Fruit fly (Drosophila melanogaster) whole organism, embryonic: ENCODE results near the gene Tet.

Source experiments
- Atf6 ChIP-seq: fragments of 200-800 bp; sonication (Bioruptor generic); IDR thresholded peaks from 2 replicates; pipeline ENCODE4 v1.3.6; 2022; ENCODE audit warnings: missing biosample characterization, missing genetic modification characterization
- Awh ChIP-seq: fragments of 200-800 bp; sonication (Bioruptor generic); IDR thresholded peaks from 2 replicates; pipeline ENCODE4, ENCODE4 v1.3.6; 2022; ENCODE audit warnings: missing biosample characterization, missing genetic modification characterization
- CG12219 ChIP-seq: fragments of 200-800 bp; sonication (Bioruptor generic); optimal IDR thresholded peaks from 3 replicates; lab custom pipeline; 2018; ENCODE audit warnings: missing biosample characterization, mild to moderate bottlenecking, missing genetic modification characterization
- CG1233 ChIP-seq: fragments of 200-800 bp; sonication (Bioruptor generic); optimal IDR thresholded peaks from 4 replicates; lab custom pipeline; 2018; ENCODE audit warnings: missing biosample characterization, mild to moderate bottlenecking, missing genetic modification characterization
- CG12391 ChIP-seq: fragments of 200-800 bp; sonication (Bioruptor generic); optimal IDR thresholded peaks from 3 replicates; lab custom pipeline; 2018; ENCODE audit warnings: missing biosample characterization, mild to moderate bottlenecking, missing genetic modification characterization, moderate library complexity
- CG15011 ChIP-seq: fragments of 200-800 bp; sonication (Bioruptor generic); optimal IDR thresholded peaks from 3 replicates; lab custom pipeline; 2018; ENCODE audit warnings: missing biosample characterization, mild to moderate bottlenecking, missing genetic modification characterization
- CG16813 ChIP-seq: fragments of 200-800 bp; sonication (Bioruptor generic); IDR thresholded peaks from 3 replicates; pipeline ENCODE4 v1.3.6; 2022; ENCODE audit warnings: missing biosample characterization, missing genetic modification characterization; ENCODE audit not compliant: partially characterized antibody
- CG2875 ChIP-seq: fragments of 200-800 bp; sonication (Bioruptor generic); optimal IDR thresholded peaks from 2 replicates; lab custom pipeline; 2017; ENCODE audit warnings: missing biosample characterization, mild to moderate bottlenecking, missing genetic modification characterization, missing genetic modification reagents
- CG31365 ChIP-seq: fragments of 200-800 bp; sonication (Bioruptor generic); optimal IDR thresholded peaks from 2 replicates; lab custom pipeline; 2018; ENCODE audit warnings: missing biosample characterization, mild to moderate bottlenecking, missing genetic modification characterization
- CG3407 ChIP-seq: fragments of 200-800 bp; sonication (Bioruptor generic); optimal IDR thresholded peaks from 2 replicates; lab custom pipeline; 2018; ENCODE audit warnings: missing biosample characterization, mild to moderate bottlenecking, missing genetic modification characterization
- CG5180 ChIP-seq: fragments of 200-800 bp; sonication (Bioruptor generic); optimal IDR thresholded peaks from 3 replicates; lab custom pipeline; 2017; ENCODE audit warnings: missing biosample characterization, missing genetic modification characterization, mild to moderate bottlenecking, moderate library complexity, missing genetic modification reagents
- CG6175 ChIP-seq: fragments of 200-800 bp; sonication (Bioruptor generic); IDR thresholded peaks from 3 replicates; pipeline ENCODE4 v1.3.6; 2022; ENCODE audit warnings: missing biosample characterization, missing genetic modification characterization
- CG6654 ChIP-seq: fragments of 200-800 bp; sonication (Bioruptor generic); optimal IDR thresholded peaks from 2 replicates; lab custom pipeline; 2017; ENCODE audit warnings: missing biosample characterization, mild to moderate bottlenecking, missing genetic modification characterization
- CG8388 ChIP-seq: fragments of 200-800 bp; sonication (Bioruptor generic); optimal IDR thresholded peaks from 2 replicates; lab custom pipeline; 2019; ENCODE audit warnings: missing biosample characterization, mild to moderate bottlenecking, missing genetic modification characterization, moderate library complexity
- CG8478 ChIP-seq: fragments of >200 bp; optimal IDR thresholded peaks from 2 replicates; lab custom pipeline; 2018
- CG9727 ChIP-seq: fragments of 200-800 bp; sonication (Bioruptor generic); optimal IDR thresholded peaks from 3 replicates; lab custom pipeline; 2017; ENCODE audit warnings: missing biosample characterization, mild to moderate bottlenecking, missing genetic modification characterization
- CG9817 ChIP-seq: fragments of 200-800 bp; sonication (Bioruptor generic); optimal IDR thresholded peaks from 2 replicates; lab custom pipeline; 2018; ENCODE audit warnings: missing biosample characterization, mild to moderate bottlenecking, missing genetic modification characterization, moderate library complexity
- CHES-1-like ChIP-seq: fragments of 200-800 bp; sonication (Bioruptor generic); optimal IDR thresholded peaks from 2 replicates; lab custom pipeline; 2016; ENCODE audit warnings: missing biosample characterization, missing genetic modification characterization
- D19A ChIP-seq: fragments of 200-800 bp; optimal IDR thresholded peaks from 3 replicates; lab custom pipeline; 2019; ENCODE audit warnings: missing biosample characterization, mild to moderate bottlenecking, missing genetic modification characterization, moderate library complexity
- Elba2 ChIP-seq: fragments of 200-800 bp; sonication (Bioruptor generic); optimal IDR thresholded peaks from 3 replicates; lab custom pipeline; 2016; ENCODE audit warnings: missing biosample characterization, missing genetic modification characterization
- Gsc ChIP-seq: fragments of 200-800 bp; sonication (Bioruptor generic); IDR thresholded peaks from 2 replicates; pipeline ENCODE4 v1.3.6; 2022; ENCODE audit warnings: missing biosample characterization, missing genetic modification characterization
- Hmr ChIP-seq: fragments of 200-800 bp; sonication (Bioruptor generic); optimal IDR thresholded peaks from 3 replicates; lab custom pipeline; 2017; ENCODE audit warnings: mild to moderate bottlenecking, missing biosample characterization, missing genetic modification reagents, missing genetic modification characterization
- Kr ChIP-seq: fragments of 200-800 bp; sonication (Bioruptor generic); optimal IDR thresholded peaks from 2 replicates; lab custom pipeline; 2017; ENCODE audit warnings: missing biosample characterization, mild to moderate bottlenecking, missing genetic modification characterization
- Nf-YB ChIP-seq: fragments of 200-800 bp; sonication (Bioruptor generic); optimal IDR thresholded peaks from 3 replicates; lab custom pipeline; 2019; ENCODE audit warnings: missing biosample characterization, mild to moderate bottlenecking, missing genetic modification characterization, moderate library complexity
- Pdp1 ChIP-seq, 2 experiments: fragments of 200-800 bp; sonication (Bioruptor generic); optimal IDR thresholded peaks; 3 replicates each; lab custom pipeline; 2016; ENCODE audit warnings: missing biosample characterization in 2 of 2, missing genetic modification characterization in 2 of 2, mild to moderate bottlenecking in 1 of 2, moderate library complexity in 1 of 2
- ac ChIP-seq: fragments of 200-800 bp; sonication (Bioruptor generic); optimal IDR thresholded peaks from 3 replicates; lab custom pipeline; 2017; ENCODE audit warnings: missing biosample characterization, mild to moderate bottlenecking, missing genetic modification characterization
- ap ChIP-seq: fragments of 200-800 bp; sonication (Bioruptor generic); IDR thresholded peaks from 2 replicates; pipeline ENCODE4 v1.3.6; 2022; ENCODE audit warnings: missing biosample characterization, missing genetic modification characterization
- az2 ChIP-seq: fragments of 200-800 bp; sonication (Bioruptor generic); optimal IDR thresholded peaks from 3 replicates; lab custom pipeline; 2016; ENCODE audit warnings: missing biosample characterization, missing genetic modification characterization
- crc ChIP-seq: fragments of 200-800 bp; sonication (Bioruptor generic); optimal IDR thresholded peaks from 2 replicates; lab custom pipeline; 2016; ENCODE audit warnings: missing biosample characterization, missing genetic modification characterization
- fd96Cb ChIP-seq: fragments of 200-800 bp; sonication (Bioruptor generic); optimal IDR thresholded peaks from 2 replicates; lab custom pipeline; 2018; ENCODE audit warnings: missing biosample characterization, mild to moderate bottlenecking, missing genetic modification characterization, moderate library complexity
- fru ChIP-seq: fragments of >200 bp; optimal IDR thresholded peaks from 2 replicates; lab custom pipeline; 2017
- hb ChIP-seq: fragments of 200-800 bp; sonication (Bioruptor generic); IDR thresholded peaks from 3 replicates; pipeline ENCODE4 v1.3.6; 2022; ENCODE audit warnings: missing biosample characterization, missing genetic modification characterization; ENCODE audit not compliant: partially characterized antibody
- hkb ChIP-seq, 2 experiments: fragments of 200-800 bp in 1 of 2; fragments of >200 bp in 1 of 2; sonication (Bioruptor generic) in 1 of 2; IDR thresholded peaks in 1 of 2; optimal IDR thresholded peaks in 1 of 2; 2 replicates each; pipeline versions ENCODE4 v1.3.6 to Lab custom; 2017 to 2022; ENCODE audit warnings: missing biosample characterization in 1 of 2, missing genetic modification characterization in 1 of 2
- ind ChIP-seq: fragments of 200-800 bp; sonication (Bioruptor generic); optimal IDR thresholded peaks from 3 replicates; lab custom pipeline; 2016; ENCODE audit warnings: missing biosample characterization, missing genetic modification characterization
- jigr1 ChIP-seq: fragments of 200-800 bp; sonication (Bioruptor generic); IDR thresholded peaks from 3 replicates; pipeline ENCODE4 v1.3.6; 2022; ENCODE audit warnings: missing biosample characterization, missing genetic modification characterization
- jumu ChIP-seq: fragments of 200-800 bp; sonication (Bioruptor generic); optimal IDR thresholded peaks from 3 replicates; lab custom pipeline; 2016; ENCODE audit warnings: missing biosample characterization, missing genetic modification characterization
- lmd ChIP-seq: fragments of 200-800 bp; sonication (Bioruptor generic); IDR thresholded peaks from 2 replicates; pipeline ENCODE4 v1.3.6; 2022; ENCODE audit warnings: missing biosample characterization, missing genetic modification characterization
- lov ChIP-seq, 2 experiments: fragments of 200-800 bp in 1 of 2; fragments of >200 bp in 1 of 2; sonication (Bioruptor generic) in 1 of 2; IDR thresholded peaks in 1 of 2; optimal IDR thresholded peaks in 1 of 2; 2 replicates in 1 of 2; 3 replicates in 1 of 2; pipeline versions ENCODE4 v1.3.6 to Lab custom; 2017 to 2022; ENCODE audit warnings: missing biosample characterization in 1 of 2, missing genetic modification characterization in 1 of 2
- onecut ChIP-seq: fragments of 200-800 bp; sonication (Bioruptor generic); IDR thresholded peaks from 2 replicates; pipeline ENCODE4 v1.3.6; 2022; ENCODE audit warnings: missing biosample characterization, missing genetic modification characterization
- peb ChIP-seq: fragments of 200-800 bp; sonication (Bioruptor generic); IDR thresholded peaks from 2 replicates; pipeline ENCODE4 v1.3.6; 2022; ENCODE audit warnings: missing biosample characterization, missing genetic modification characterization
- pros ChIP-seq: fragments of 200-800 bp; sonication (Bioruptor generic); optimal IDR thresholded peaks from 3 replicates; lab custom pipeline; 2019; ENCODE audit warnings: missing biosample characterization, mild to moderate bottlenecking, missing genetic modification characterization, moderate library complexity
- scrt ChIP-seq: fragments of 200-800 bp; sonication (Bioruptor generic); optimal IDR thresholded peaks from 2 replicates; lab custom pipeline; 2018; ENCODE audit warnings: missing biosample characterization, mild to moderate bottlenecking, missing genetic modification characterization, moderate library complexity
- seq ChIP-seq: fragments of 200-800 bp; sonication (Bioruptor generic); IDR thresholded peaks from 2 replicates; pipeline ENCODE4 v1.3.6; 2022; ENCODE audit warnings: missing biosample characterization, missing genetic modification characterization
- shn ChIP-seq: fragments of 200-800 bp; sonication (Bioruptor generic); optimal IDR thresholded peaks from 3 replicates; lab custom pipeline; 2016; ENCODE audit warnings: missing biosample characterization, missing genetic modification characterization
- sug ChIP-seq: fragments of 200-800 bp; optimal IDR thresholded peaks from 2 replicates; lab custom pipeline; 2019; ENCODE audit warnings: missing biosample characterization, mild to moderate bottlenecking, missing genetic modification characterization, moderate library complexity
- toy ChIP-seq: fragments of 200-800 bp; sonication (Bioruptor generic); IDR thresholded peaks from 2 replicates; pipeline ENCODE4 v1.3.6; 2022; ENCODE audit warnings: missing biosample characterization, missing genetic modification characterization
- trem ChIP-seq: fragments of 200-800 bp; optimal IDR thresholded peaks from 3 replicates; lab custom pipeline; 2019; ENCODE audit warnings: missing biosample characterization, mild to moderate bottlenecking, missing genetic modification characterization, moderate library complexity
- unc-4 ChIP-seq: fragments of 200-800 bp; sonication (Bioruptor generic); IDR thresholded peaks from 2 replicates; pipeline ENCODE4 v1.3.6; 2022; ENCODE audit warnings: missing biosample characterization, missing genetic modification characterization; ENCODE audit not compliant: partially characterized antibody
- unpg ChIP-seq: fragments of 200-800 bp; sonication (Bioruptor generic); optimal IDR thresholded peaks from 3 replicates; lab custom pipeline; 2018; ENCODE audit warnings: missing biosample characterization, mild to moderate bottlenecking, missing genetic modification characterization, moderate library complexity

Gene Tet

DNA sequence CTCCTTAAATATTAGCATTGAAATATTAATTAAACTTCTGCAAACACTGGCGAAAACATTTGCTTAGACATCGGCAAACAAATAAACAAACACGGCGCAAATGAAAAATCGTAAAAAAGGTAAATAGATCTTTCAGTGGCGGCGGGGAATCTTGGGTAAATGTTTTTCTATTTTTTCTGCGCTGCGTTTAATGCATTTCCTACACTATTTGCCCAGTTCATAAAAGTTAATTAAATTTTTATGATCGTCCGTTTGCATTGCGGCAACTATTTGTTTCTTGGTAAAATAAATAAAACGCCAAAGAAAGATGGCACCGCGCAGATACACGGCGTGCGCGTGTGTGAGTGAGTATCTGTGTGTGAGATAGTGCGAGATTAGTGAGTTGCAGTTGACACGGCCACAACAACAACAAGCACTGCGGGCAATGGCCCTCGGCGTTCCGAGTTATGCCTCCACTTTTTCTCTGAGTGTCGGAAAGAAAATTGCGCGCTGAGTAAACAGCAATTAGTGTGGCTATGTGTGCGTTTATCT, 80.4 kb downstream of the Tet start (continued):
- TF ChIP-seq crc (GFP tag; lab: Kevin White, UChicago) (no peak), CG8478 (lab: Kevin White, UChicago) (no peak), CG2875 (peak; percentile 65), ind (GFP tag; lab: Kevin White, UChicago) (no peak), CG3407 (peak; percentile 64), CG31365 (tag; lab: Kevin White, UChicago) (peak; percentile 34), D19A (tag; lab: Kevin White, UChicago) (no peak), CG5180 (GFP tag; lab: Kevin White, UChicago) (peak; percentile 58), CG1233 (GFP tag; lab: Kevin White, UChicago) (peak; percentile 29), seq (0 out of 2 replicates have a peak, but pooled peaks have one; percentile 7), CG6175 (GFP tag; lab: Robert Waterston, UW) (peak; percentile 5; the same call in 1 of the 3 replicates), onecut (GFP tag; lab: Robert Waterston, UW) (no peak; the same call in none of the 2 replicates), CG16813 (GFP tag; lab: Robert Waterston, UW) (no peak), CG12219 (GFP tag; lab: Kevin White, UChicago) (peak; percentile 54), Awh (GFP tag; lab: Robert Waterston, UW) (0 out of 2 replicates have a peak, but pooled peaks have one; percentile 44), toy (GFP tag; lab: Robert Waterston, UW) (0 out of 2 replicates have a peak, but pooled peaks have one; percentile 29), fru (lab: Kevin White, UChicago) (no peak), unc-4 (GFP tag; lab: Robert Waterston, UW) (no peak), hb (no peak), fd96Cb (tag; lab: Kevin White, UChicago) (peak; percentile 35), lmd (no peak), Elba2 (no peak), CG9817 (tag; lab: Kevin White, UChicago) (no peak), trem (tag; lab: Kevin White, UChicago) (peak; percentile 3), lov (optimal IDR thresholded peaks at IDR 0.05; lab: Kevin White, UChicago) (no peak), lov (GFP tag; IDR thresholded peaks at IDR 0.05; lab: Robert Waterston, UW) (peak; percentile 27; the same call in 1 of the 3 replicates), Nf-YB (no peak), shn (GFP tag; lab: Kevin White, UChicago) (no peak), CHES-1-like (GFP tag; lab: Kevin White, UChicago) (no peak), Pdp1 (GFP tag; optimal IDR thresholded peaks at IDR 0.05; lab: Kevin White, UChicago) (peak in 1 of 2 experiments; percentile 31), Kr (GFP tag; lab: Kevin White, UChicago) (peak; percentile 78), jumu (GFP tag; lab: Kevin White, UChicago) (no peak), peb (GFP tag; lab: Robert Waterston, UW) (no peak), hkb (optimal IDR thresholded peaks at IDR 0.05; lab: Kevin White, UChicago) (no peak), hkb (GFP tag; IDR thresholded peaks at IDR 0.05; lab: Robert Waterston, UW) (no peak), CG8388 (GFP tag; lab: Kevin White, UChicago) (peak; percentile 13), scrt (GFP tag; lab: Kevin White, UChicago) (peak; percentile 12), CG12391 (tag; lab: Kevin White, UChicago) (peak; percentile 10), CG6654 (GFP tag; lab: Kevin White, UChicago) (no peak), ac (peak; percentile 76), CG15011 (GFP tag; lab: Kevin White, UChicago) (peak; percentile 37), CG9727 (GFP tag; lab: Kevin White, UChicago) (peak; percentile 32), pros (GFP tag; lab: Kevin White, UChicago) (peak; percentile 63), ap (GFP tag; lab: Robert Waterston, UW) (no peak), jigr1 (GFP tag; lab: Robert Waterston, UW) (no peak), Hmr (no peak), az2 (GFP tag; lab: Kevin White, UChicago) (no peak), Atf6 (GFP tag; lab: Robert Waterston, UW) (no peak), sug (no peak), unpg (GFP tag; lab: Kevin White, UChicago) (peak; percentile 63), Gsc (GFP tag; lab: Robert Waterston, UW) (no peak)
